Comparison of ENCODE assay signal across 2 fruit fly cellular contexts in the genomic region with DNA sequence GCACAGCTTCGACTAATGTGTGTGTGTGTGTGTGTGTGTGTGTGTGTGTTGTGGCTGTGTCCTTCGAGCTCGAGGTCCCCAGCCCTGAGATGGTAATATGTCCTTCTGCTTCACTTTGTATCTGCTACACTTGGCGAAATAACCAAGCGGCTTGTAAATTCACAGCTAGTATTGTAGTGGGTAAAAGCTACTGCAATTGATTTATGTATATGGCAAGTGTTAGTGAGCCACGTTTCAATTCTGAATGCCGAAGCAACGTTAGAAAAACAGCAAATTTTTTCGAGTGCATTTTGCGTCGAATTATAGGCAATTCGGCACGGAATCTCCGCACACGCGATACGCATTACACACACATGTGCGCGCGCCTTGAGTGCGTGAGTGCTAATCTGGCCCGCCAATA.
TF ChIP-seq lines count a peak whose summit lies in the region.

No protein-coding gene starts in this region.

TF ChIP-seq in whole organism, embryonic, 481 proteins besides CTCF, POLR2A, EP300 and RAD21 (continued from another document and continues in another):
- 0 out of 2 replicates have a peak, but pooled peaks have one; percentile 27 for TF ChIP-seq Oaz (GFP tag; IDR thresholded peaks at IDR 0.05; lab: Robert Waterston, UW)
- no peak for TF ChIP-seq odd (GFP tag; optimal IDR thresholded peaks at IDR 0.05; lab: Kevin White, UChicago)
- no peak for TF ChIP-seq CG4282 (GFP tag; optimal IDR thresholded peaks at IDR 0.05; lab: Kevin White, UChicago)
- peak; percentile 49; the same call in 1 of the 2 replicates for TF ChIP-seq H2.0 (GFP tag; IDR thresholded peaks at IDR 0.05; lab: Robert Waterston, UW)
- TF ChIP-seq CG10321 (GFP tag; IDR thresholded peaks at IDR 0.05; lab: Robert Waterston, UW) = no peak
- no peak for TF ChIP-seq B-H1 (GFP tag; IDR thresholded peaks at IDR 0.05; lab: Robert Waterston, UW)
- no peak for TF ChIP-seq CG17186 (GFP tag; optimal IDR thresholded peaks at IDR 0.05; lab: Kevin White, UChicago)
- TF ChIP-seq Neu2 (GFP tag; optimal IDR thresholded peaks at IDR 0.05; lab: Kevin White, UChicago; ENCODE audit: borderline replicate concordance) = no peak
- peak; percentile 5 for TF ChIP-seq CG16815 (GFP tag; optimal IDR thresholded peaks at IDR 0.05; lab: Kevin White, UChicago)
- TF ChIP-seq CG11247 (GFP tag; IDR thresholded peaks at IDR 0.05; lab: Robert Waterston, UW) = no peak
- no peak for TF ChIP-seq Hmx (GFP tag; optimal IDR thresholded peaks at IDR 0.05; lab: Kevin White, UChicago)
- TF ChIP-seq CG15011 (GFP tag; optimal IDR thresholded peaks at IDR 0.05; lab: Kevin White, UChicago) = no peak
- no peak for TF ChIP-seq ac (GFP tag; optimal IDR thresholded peaks at IDR 0.05; lab: Kevin White, UChicago)
- TF ChIP-seq Hr39 (optimal IDR thresholded peaks at IDR 0.05; lab: Kevin White, UChicago) = no peak
- no peak for TF ChIP-seq fd3F (GFP tag; optimal IDR thresholded peaks at IDR 0.05; lab: Kevin White, UChicago)
- TF ChIP-seq PHDP (tag; optimal IDR thresholded peaks at IDR 0.05; lab: Kevin White, UChicago) = peak; percentile 47
- no peak for TF ChIP-seq gsb (GFP tag; IDR thresholded peaks at IDR 0.05; lab: Robert Waterston, UW)
- peak; percentile 41 for TF ChIP-seq phol (tag; optimal IDR thresholded peaks at IDR 0.05; lab: Kevin White, UChicago)
- no peak for TF ChIP-seq luna (GFP tag; optimal IDR thresholded peaks at IDR 0.05; lab: Kevin White, UChicago)
- no peak for TF ChIP-seq CG32772 (GFP tag; IDR thresholded peaks at IDR 0.05; lab: Robert Waterston, UW)
- TF ChIP-seq CG1024 (GFP tag; IDR thresholded peaks at IDR 0.05; lab: Robert Waterston, UW) = no peak
- TF ChIP-seq prd (optimal IDR thresholded peaks at IDR 0.05; lab: Kevin White, UChicago) = no peak
- peak; percentile 76 for TF ChIP-seq prd (GFP tag; IDR thresholded peaks at IDR 0.05; lab: Robert Waterston, UW)
- TF ChIP-seq CG11696 (GFP tag; IDR thresholded peaks at IDR 0.05; lab: Robert Waterston, UW) = no peak
- TF ChIP-seq CG11504 (tag; optimal IDR thresholded peaks at IDR 0.05; lab: Kevin White, UChicago) = peak; percentile 66
- peak; percentile 1 for TF ChIP-seq Atf-2 (GFP tag; optimal IDR thresholded peaks at IDR 0.05; lab: Kevin White, UChicago)
- peak; percentile 90 for TF ChIP-seq Med (GFP tag; lab: Kevin White, UChicago)
- no peak for TF ChIP-seq CG18011 (GFP tag; optimal IDR thresholded peaks at IDR 0.05; lab: Kevin White, UChicago)
- peak; percentile 44 for TF ChIP-seq jing (GFP tag; optimal IDR thresholded peaks at IDR 0.05; lab: Kevin White, UChicago)
- TF ChIP-seq CG6254 (GFP tag; optimal IDR thresholded peaks at IDR 0.05; lab: Kevin White, UChicago) = no peak
- TF ChIP-seq psq (GFP tag; optimal IDR thresholded peaks at IDR 0.05; lab: Kevin White, UChicago) = no peak
- TF ChIP-seq yki (optimal IDR thresholded peaks at IDR 0.05; lab: Kevin White, UChicago) = no peak
- no peak for TF ChIP-seq emc (GFP tag; optimal IDR thresholded peaks at IDR 0.05; lab: Kevin White, UChicago)
- peak; percentile 64 for TF ChIP-seq row (GFP tag; IDR thresholded peaks at IDR 0.05; lab: Robert Waterston, UW)
- no peak for TF ChIP-seq peb (GFP tag; IDR thresholded peaks at IDR 0.05; lab: Robert Waterston, UW)
- TF ChIP-seq CG6272 (GFP tag; IDR thresholded peaks at IDR 0.05; lab: Robert Waterston, UW) = no peak
- TF ChIP-seq wor (GFP tag; IDR thresholded peaks at IDR 0.05; lab: Robert Waterston, UW) = no peak
- TF ChIP-seq CG13894 (tag; optimal IDR thresholded peaks at IDR 0.05; lab: Kevin White, UChicago) = no peak
- TF ChIP-seq Lpt (GFP tag; optimal IDR thresholded peaks at IDR 0.05; lab: Kevin White, UChicago) = no peak
- peak; percentile 52 for TF ChIP-seq Oli (tag; optimal IDR thresholded peaks at IDR 0.05; lab: Kevin White, UChicago)
- no peak for TF ChIP-seq eve (GFP tag; optimal IDR thresholded peaks at IDR 0.05; lab: Kevin White, UChicago)
- TF ChIP-seq HmgD (GFP tag; optimal IDR thresholded peaks at IDR 0.05; lab: Kevin White, UChicago) = no peak
- TF ChIP-seq GATAe (GFP tag; conservative IDR thresholded peaks at IDR 0.05; lab: Robert Waterston, UW) = no peak
- TF ChIP-seq kah (GFP tag; optimal IDR thresholded peaks at IDR 0.05; lab: Kevin White, UChicago) = no peak
- TF ChIP-seq CG12769 (tag; optimal IDR thresholded peaks at IDR 0.05; lab: Kevin White, UChicago) = peak; percentile 80
- no peak for TF ChIP-seq ERR (GFP tag; optimal IDR thresholded peaks at IDR 0.05; lab: Kevin White, UChicago)
- peak; percentile 57 for TF ChIP-seq cwo (GFP tag; optimal IDR thresholded peaks at IDR 0.05; lab: Kevin White, UChicago)
- peak; percentile 20 for TF ChIP-seq pho (GFP tag; optimal IDR thresholded peaks at IDR 0.05; lab: Kevin White, UChicago)
- TF ChIP-seq gcm2 (GFP tag; optimal IDR thresholded peaks at IDR 0.05; lab: Kevin White, UChicago) = no peak
- TF ChIP-seq CG6654 (GFP tag; optimal IDR thresholded peaks at IDR 0.05; lab: Kevin White, UChicago) = no peak
- TF ChIP-seq Fer1 (GFP tag; optimal IDR thresholded peaks at IDR 0.05; lab: Kevin White, UChicago) = peak; percentile 62
- TF ChIP-seq lilli (GFP tag; optimal IDR thresholded peaks at IDR 0.05; lab: Kevin White, UChicago) = peak; percentile 36
- no peak for TF ChIP-seq nom (GFP tag; optimal IDR thresholded peaks at IDR 0.05; lab: Kevin White, UChicago)
- no peak for TF ChIP-seq inv (GFP tag; IDR thresholded peaks at IDR 0.05; lab: Robert Waterston, UW; ENCODE audit: partially characterized antibody)
- peak; percentile 48; the same call in 2 of the 4 replicates for TF ChIP-seq Gug (GFP tag; IDR thresholded peaks at IDR 0.05; lab: Robert Waterston, UW)
- no peak for TF ChIP-seq ab (GFP tag; optimal IDR thresholded peaks at IDR 0.05; lab: Kevin White, UChicago)
- no peak for TF ChIP-seq usp (GFP tag; optimal IDR thresholded peaks at IDR 0.05; lab: Kevin White, UChicago)
- no peak for TF ChIP-seq hth (optimal IDR thresholded peaks at IDR 0.05; lab: Kevin White, UChicago)
- TF ChIP-seq corto (GFP tag; optimal IDR thresholded peaks at IDR 0.05; lab: Kevin White, UChicago) = no peak
- TF ChIP-seq trh (GFP tag; optimal IDR thresholded peaks at IDR 0.05; lab: Kevin White, UChicago) = no peak
- TF ChIP-seq ci (GFP tag; IDR thresholded peaks at IDR 0.05; lab: Robert Waterston, UW) = peak; percentile 71; the same call in 2 of the 3 replicates
- 0 out of 2 replicates have a peak, but pooled peaks have one; percentile 16 for TF ChIP-seq CG11085 (GFP tag; IDR thresholded peaks at IDR 0.05; lab: Robert Waterston, UW)
- no peak for TF ChIP-seq Doc2 (GFP tag; IDR thresholded peaks at IDR 0.05; lab: Robert Waterston, UW)
- peak; percentile 95 for TF ChIP-seq Ets65A (GFP tag; lab: Kevin White, UChicago)
- 0 out of 3 replicates have a peak, but pooled peaks have one; percentile 27 for TF ChIP-seq CG6175 (GFP tag; IDR thresholded peaks at IDR 0.05; lab: Robert Waterston, UW)
- TF ChIP-seq CG15269 (tag; optimal IDR thresholded peaks at IDR 0.05; lab: Kevin White, UChicago) = peak; percentile 53

TF ChIP-seq in whole organism, prepupa, 60 proteins besides CTCF, POLR2A, EP300 and RAD21 (continued from another document):
- TF ChIP-seq OdsH (GFP tag; optimal IDR thresholded peaks at IDR 0.05; lab: Kevin White, UChicago) = peak; percentile 34
- peak; percentile 31 to 76 for TF ChIP-seq ss (GFP tag; optimal IDR thresholded peaks at IDR 0.05; lab: Kevin White, UChicago)
- peak; percentile 39 for TF ChIP-seq CG3032 (tag; optimal IDR thresholded peaks at IDR 0.05; lab: Kevin White, UChicago)
- TF ChIP-seq cyc (GFP tag; optimal IDR thresholded peaks at IDR 0.05; lab: Kevin White, UChicago) = peak; percentile 47
- peak; percentile 46 for TF ChIP-seq CG4318 (GFP tag; optimal IDR thresholded peaks at IDR 0.05; lab: Kevin White, UChicago)
- TF ChIP-seq spab (GFP tag; optimal IDR thresholded peaks at IDR 0.05; lab: Kevin White, UChicago) = peak; percentile 12
- peak; percentile 0 for TF ChIP-seq achi (GFP tag; optimal IDR thresholded peaks at IDR 0.05; lab: Kevin White, UChicago)
- TF ChIP-seq CG8319 (GFP tag; optimal IDR thresholded peaks at IDR 0.05; lab: Kevin White, UChicago) = no peak
- peak; percentile 8 for TF ChIP-seq CG34406 (GFP tag; optimal IDR thresholded peaks at IDR 0.05; lab: Kevin White, UChicago)
- peak; percentile 62; the same call in 2 of the 3 replicates for TF ChIP-seq eg (GFP tag; IDR thresholded peaks at IDR 0.05; lab: Robert Waterston, UW)
- peak; percentile 20 for TF ChIP-seq Sox102F (GFP tag; optimal IDR thresholded peaks at IDR 0.05; lab: Kevin White, UChicago)
- peak; percentile 39 for TF ChIP-seq CG1621 (tag; optimal IDR thresholded peaks at IDR 0.05; lab: Kevin White, UChicago)
- TF ChIP-seq fd85E (GFP tag; optimal IDR thresholded peaks at IDR 0.05; lab: Kevin White, UChicago) = no peak
- peak; percentile 14 for TF ChIP-seq Sox15 (GFP tag; optimal IDR thresholded peaks at IDR 0.05; lab: Kevin White, UChicago)
- no peak for TF ChIP-seq salr (GFP tag; optimal IDR thresholded peaks at IDR 0.05; lab: Kevin White, UChicago)
- no peak for TF ChIP-seq CG11294 (GFP tag; IDR thresholded peaks at IDR 0.05; lab: Robert Waterston, UW)
- no peak for TF ChIP-seq Ets21C (GFP tag; optimal IDR thresholded peaks at IDR 0.05; lab: Kevin White, UChicago)
- peak; percentile 36 for TF ChIP-seq Smox (GFP tag; optimal IDR thresholded peaks at IDR 0.05; lab: Kevin White, UChicago)
- TF ChIP-seq Sox14 (GFP tag; optimal IDR thresholded peaks at IDR 0.05; lab: Kevin White, UChicago) = peak; percentile 10
- TF ChIP-seq fkh (GFP tag; optimal IDR thresholded peaks at IDR 0.05; lab: Kevin White, UChicago) = no peak
- peak; percentile 43 for TF ChIP-seq CG10669 (GFP tag; optimal IDR thresholded peaks at IDR 0.05; lab: Kevin White, UChicago)
- no peak for TF ChIP-seq CG16779 (tag; optimal IDR thresholded peaks at IDR 0.05; lab: Kevin White, UChicago)
- TF ChIP-seq topi (GFP tag; optimal IDR thresholded peaks at IDR 0.05; lab: Kevin White, UChicago) = peak; percentile 36
- peak; percentile 66 for TF ChIP-seq svp (GFP tag; lab: Kevin White, UChicago)
- TF ChIP-seq dac (GFP tag; optimal IDR thresholded peaks at IDR 0.05; lab: Kevin White, UChicago) = no peak
- peak; percentile 56 for TF ChIP-seq CG32006 (GFP tag; optimal IDR thresholded peaks at IDR 0.05; lab: Kevin White, UChicago)
- no peak for TF ChIP-seq vri (GFP tag; optimal IDR thresholded peaks at IDR 0.05; lab: Kevin White, UChicago)
- TF ChIP-seq CG15336 (GFP tag; IDR thresholded peaks at IDR 0.05; lab: Robert Waterston, UW) = no peak
- peak; percentile 42 for TF ChIP-seq Ets96B (tag; optimal IDR thresholded peaks at IDR 0.05; lab: Kevin White, UChicago)
- no peak for TF ChIP-seq Eip93F (GFP tag; optimal IDR thresholded peaks at IDR 0.05; lab: Kevin White, UChicago)
- TF ChIP-seq CG6808 (GFP tag; optimal IDR thresholded peaks at IDR 0.05; lab: Kevin White, UChicago) = peak; percentile 34
- no peak for TF ChIP-seq Hr38 (GFP tag; optimal IDR thresholded peaks at IDR 0.05; lab: Kevin White, UChicago)
- TF ChIP-seq CG8119 (GFP tag; IDR thresholded peaks at IDR 0.05; lab: Robert Waterston, UW) = no peak
- no peak for TF ChIP-seq CG9139 (GFP tag; optimal IDR thresholded peaks at IDR 0.05; lab: Kevin White, UChicago)
- no peak for TF ChIP-seq Lpt (GFP tag; optimal IDR thresholded peaks at IDR 0.05; lab: Kevin White, UChicago)
- 0 out of 2 replicates have a peak, but pooled peaks have one; percentile 24 for TF ChIP-seq Gug (GFP tag; IDR thresholded peaks at IDR 0.05; lab: Robert Waterston, UW)
- TF ChIP-seq CG10631 (GFP tag; optimal IDR thresholded peaks at IDR 0.05; lab: Kevin White, UChicago) = peak; percentile 30
- peak; percentile 55 for TF ChIP-seq Hr39 (GFP tag; optimal IDR thresholded peaks at IDR 0.05; lab: Kevin White, UChicago)
